Worm (Caenorhabditis elegans): ENCODE data around the gene R05D8.7.

- TF ChIP-seq ztf-11 (tag; optimal IDR thresholded peaks at IDR 0.05) (no peak), nfya-1 (tag; optimal IDR thresholded peaks at IDR 0.05; ENCODE audit: insufficient read depth) (no peak), unc-62 (GFP tag; optimal IDR thresholded peaks at IDR 0.05) (no peak), lin-39 (tag; optimal IDR thresholded peaks at IDR 0.05) (no peak), nhr-11 (tag; optimal IDR thresholded peaks at IDR 0.05) (no peak), elt-1 (tag; optimal IDR thresholded peaks at IDR 0.05) (no peak), jun-1 (tag; optimal IDR thresholded peaks at IDR 0.05) (no peak), tbx-2 (tag; optimal IDR thresholded peaks at IDR 0.05) (no peak), fkh-10 (GFP tag; optimal IDR thresholded peaks at IDR 0.05) (no peak), pqm-1 (tag; optimal IDR thresholded peaks at IDR 0.05) (no peak), ama-1 (optimal IDR thresholded peaks at IDR 0.05) (no peak), snpc-4 (tag; optimal IDR thresholded peaks at IDR 0.05) (no peak), lin-15B (tag; optimal IDR thresholded peaks at IDR 0.05) (no peak)
Observed at ce11 chrV:2750006-2750405, 13.0 kb downstream of the R05D8.7 start, which contains the start of gene srx-24.
